Worm (Caenorhabditis elegans) whole organism, early embryonic: ENCODE measurements around the gene R151.8.

Experiments
- B0310.2 ChIP-seq: sonication (generic microtip); optimal IDR thresholded peaks from 2 replicates; lab custom pipeline; 2016; ENCODE audit warnings: mild to moderate bottlenecking, missing genetic modification characterization, missing compliant biosample characterization
- F13C5.2 ChIP-seq: sonication (generic microtip); optimal IDR thresholded peaks from 2 replicates; lab custom pipeline; 2017; ENCODE audit warnings: mild to moderate bottlenecking, missing genetic modification characterization, inconsistent platforms, missing compliant biosample characterization
- ama-1 ChIP-seq: fragments of 150-350 bp; optimal IDR thresholded peaks from 2 replicates; lab custom pipeline; 2014
- hmbx-1 ChIP-seq: sonication (generic microtip); optimal IDR thresholded peaks from 2 replicates; lab custom pipeline; 2016; ENCODE audit warnings: mild to moderate bottlenecking, missing genetic modification characterization, missing compliant biosample characterization
- hnd-1 ChIP-seq: sonication (generic microtip); optimal IDR thresholded peaks from 2 replicates; lab custom pipeline; 2016; ENCODE audit warnings: missing genetic modification characterization, missing compliant biosample characterization
- pes-1 ChIP-seq: fragments of 200-800 bp; sonication (Bioruptor generic); IDR thresholded peaks from 2 replicates; pipeline ENCODE4 v1.3.6; 2022; ENCODE audit warnings: missing genetic modification reagents, missing genetic modification characterization, missing compliant biosample characterization
- sea-1 ChIP-seq: fragments of 200-800 bp; sonication (Bioruptor generic); conservative IDR thresholded peaks from 2 replicates; pipeline ENCODE4 v1.3.6; 2022; ENCODE audit warnings: missing genetic modification characterization, missing compliant biosample characterization

DNA sequence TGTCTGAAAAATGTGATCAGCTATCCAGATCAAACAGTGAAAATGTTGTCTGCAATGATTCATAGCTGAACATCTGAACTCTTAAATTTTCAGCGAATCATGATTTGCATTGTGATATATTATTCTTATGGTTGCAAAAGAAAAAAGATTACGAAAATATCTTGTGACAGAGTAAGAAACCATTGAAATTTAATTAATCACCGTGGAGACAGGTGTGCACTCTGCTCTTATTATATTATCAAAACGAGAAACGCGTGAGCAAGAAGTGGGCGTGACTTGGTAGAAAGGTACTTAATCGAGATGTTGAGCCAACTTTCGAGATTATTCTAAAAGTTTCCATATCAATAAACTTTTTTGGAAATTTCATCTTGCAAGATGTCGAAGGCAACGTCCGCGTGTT lies 13.4 kb upstream of the R151.8 start, which contains the start of gene osm-10:
- TF ChIP-seq ama-1 (no peak), hnd-1 (tag; lab: Kevin White, UChicago) (no peak), hmbx-1 (no peak), B0310.2 (no peak), sea-1 (GFP tag; lab: Robert Waterston, UW) (no peak), pes-1 (no peak), F13C5.2 (tag; lab: Kevin White, UChicago) (no peak)
